Worm (Caenorhabditis elegans): ENCODE data around the gene tgn-38.

- no peak for TF ChIP-seq ceh-13 (GFP tag; optimal IDR thresholded peaks at IDR 0.05)
- no peak for TF ChIP-seq ceh-36 (tag; optimal IDR thresholded peaks at IDR 0.05)
- TF ChIP-seq scrt-1 (GFP tag; IDR thresholded peaks at IDR 0.05) = no peak
- TF ChIP-seq B0310.2 (tag; optimal IDR thresholded peaks at IDR 0.05) = no peak
Measured at ce11 chrIV:12068590-12068989, 39.6 kb upstream of the tgn-38 start, which contains the start of gene bath-37.
